Fruit fly (Drosophila melanogaster): ENCODE measurements around the gene CG1750.

Gene CG1750

DNA sequence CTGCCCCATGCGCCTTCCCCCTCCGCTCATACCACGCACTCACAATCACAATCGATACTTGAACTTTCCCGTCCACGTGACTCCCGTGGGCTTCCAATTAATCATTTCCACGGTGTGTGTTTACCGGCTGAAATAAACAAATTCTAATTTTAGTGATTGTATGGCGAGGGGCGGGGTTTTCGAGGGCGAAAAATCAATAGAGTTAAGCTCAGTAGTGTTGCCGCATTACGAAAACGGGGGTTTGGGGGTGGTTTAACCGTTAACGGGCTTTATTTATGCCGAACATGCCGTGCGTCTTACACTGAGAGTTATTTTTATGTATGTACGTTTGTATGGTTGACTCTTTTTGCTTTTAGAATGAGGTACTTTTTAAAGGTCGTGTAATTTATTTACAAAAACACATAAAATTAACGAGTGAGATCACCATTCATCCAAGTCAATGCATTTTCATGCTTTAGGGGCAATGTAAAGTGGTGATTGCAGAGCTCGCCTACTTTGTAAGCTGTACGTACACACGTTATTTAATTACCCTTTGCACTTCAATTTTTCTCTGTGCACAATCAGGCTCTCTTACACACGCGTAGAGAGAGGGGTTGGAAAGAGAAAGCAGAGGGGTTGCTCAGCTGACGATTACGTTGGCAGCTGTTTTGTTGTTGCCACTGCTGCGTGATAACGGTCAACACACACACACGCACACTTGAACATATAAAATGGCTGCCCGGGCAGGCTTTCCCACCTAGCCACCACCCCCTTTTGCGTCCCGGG, 32.4 kb downstream of the CG1750 start (continued):
- TF ChIP-seq sc (optimal IDR thresholded peaks at IDR 0.05) (no peak), sc (GFP tag; optimal IDR thresholded peaks at IDR 0.05) (peak; percentile 78), eyg (GFP tag; optimal IDR thresholded peaks at IDR 0.05) (peak; percentile 56), CG15514 (GFP tag; optimal IDR thresholded peaks at IDR 0.05) (peak; percentile 70), CG31224 (GFP tag; IDR thresholded peaks at IDR 0.05) (no peak), phol (tag; optimal IDR thresholded peaks at IDR 0.05) (peak; percentile 79), CG43689 (GFP tag; IDR thresholded peaks at IDR 0.05) (no peak), NC2α (GFP tag; optimal IDR thresholded peaks at IDR 0.05) (peak; percentile 45), CG2889 (GFP tag; IDR thresholded peaks at IDR 0.05) (no peak), TFAM (GFP tag; optimal IDR thresholded peaks at IDR 0.05) (peak; percentile 16), pita (GFP tag; optimal IDR thresholded peaks at IDR 0.05) (no peak), CG17568 (GFP tag; optimal IDR thresholded peaks at IDR 0.05) (peak; percentile 79), wek (GFP tag; optimal IDR thresholded peaks at IDR 0.05) (peak; percentile 62), Fer1 (GFP tag; optimal IDR thresholded peaks at IDR 0.05) (peak; percentile 93), Hr51 (GFP tag; optimal IDR thresholded peaks at IDR 0.05) (peak; percentile 80 to 85), sna (GFP tag; IDR thresholded peaks at IDR 0.05; ENCODE audit: partially characterized antibody) (no peak), CG12942 (GFP tag; optimal IDR thresholded peaks at IDR 0.05) (peak; percentile 77), CG9817 (tag; optimal IDR thresholded peaks at IDR 0.05) (peak; percentile 85), CG15479 (GFP tag; optimal IDR thresholded peaks at IDR 0.05) (peak; percentile 40), CG12744 (GFP tag; optimal IDR thresholded peaks at IDR 0.05) (peak; percentile 77), HHEX (GFP tag; optimal IDR thresholded peaks at IDR 0.05) (peak; percentile 65), kah (GFP tag; optimal IDR thresholded peaks at IDR 0.05) (peak; percentile 34), mirr (GFP tag; optimal IDR thresholded peaks at IDR 0.05) (peak; percentile 14), grau (tag; optimal IDR thresholded peaks at IDR 0.05) (peak; percentile 89), cato (GFP tag; optimal IDR thresholded peaks at IDR 0.05; ENCODE audit: borderline replicate concordance) (peak; percentile 53), tap (tag; optimal IDR thresholded peaks at IDR 0.05) (peak; percentile 76), D (optimal IDR thresholded peaks at IDR 0.05) (no peak), D (GFP tag; optimal IDR thresholded peaks at IDR 0.05) (peak; percentile 73), Sry-β (GFP tag; optimal IDR thresholded peaks at IDR 0.05) (peak; percentile 16), kni (GFP tag; optimal IDR thresholded peaks at IDR 0.05) (peak; percentile 52), amos (GFP tag; IDR thresholded peaks at IDR 0.05; ENCODE audit: partially characterized antibody) (no peak), twi (tag; optimal IDR thresholded peaks at IDR 0.05) (peak; percentile 72), zfh1 (GFP tag; IDR thresholded peaks at IDR 0.05) (no peak), Adf1 (GFP tag; IDR thresholded peaks at IDR 0.05) (no peak), CG2202 (tag; optimal IDR thresholded peaks at IDR 0.05) (peak; percentile 68), Asciz (GFP tag; optimal IDR thresholded peaks at IDR 0.05) (peak; percentile 74), ind (GFP tag; optimal IDR thresholded peaks at IDR 0.05) (peak; percentile 85), CG12071 (GFP tag; optimal IDR thresholded peaks at IDR 0.05) (peak; percentile 74), CG17612 (GFP tag; IDR thresholded peaks at IDR 0.05) (no peak), CG33213 (GFP tag; optimal IDR thresholded peaks at IDR 0.05) (peak; percentile 77), Bteb2 (GFP tag; optimal IDR thresholded peaks at IDR 0.05) (peak; percentile 74), Dip3 (GFP tag; optimal IDR thresholded peaks at IDR 0.05) (peak; percentile 74), tio (GFP tag; optimal IDR thresholded peaks at IDR 0.05) (no peak), CG13775 (GFP tag; optimal IDR thresholded peaks at IDR 0.05) (peak; percentile 83), Ets97D (GFP tag; optimal IDR thresholded peaks at IDR 0.05) (peak; percentile 38), CG9797 (GFP tag; optimal IDR thresholded peaks at IDR 0.05) (no peak), CG1529 (GFP tag; optimal IDR thresholded peaks at IDR 0.05) (peak; percentile 68), CG10565 (GFP tag; optimal IDR thresholded peaks at IDR 0.05) (no peak), insv (GFP tag; optimal IDR thresholded peaks at IDR 0.05) (peak in 1 of 2 experiments; percentile 40)

Measured in whole organism, embryonic.